Worm (Caenorhabditis elegans) whole organism, young adult: ENCODE measurements around the gene col-147.

Experiments
- K12H6.12 ChIP-seq: fragments of 200-800 bp; sonication (Bioruptor generic); optimal IDR thresholded peaks from 2 replicates; lab custom pipeline; 2018; ENCODE audit warnings: mild to moderate bottlenecking, missing genetic modification characterization, missing compliant biosample characterization
- ama-1 ChIP-seq, 3 experiments: fragments of 150-350 bp in 1 of 3; sonication (generic microtip) in 2 of 3; optimal IDR thresholded peaks; 2 replicates each; lab custom pipeline; 2014 to 2018; ENCODE audit warnings: missing biosample characterization in 2 of 3, missing genetic modification characterization in 2 of 3, missing genetic modification reagents in 2 of 3
- aptf-3 ChIP-seq: fragments of 200-800 bp; sonication (Bioruptor generic); IDR thresholded peaks from 2 replicates; pipeline ENCODE4 v1.3.6; 2022; ENCODE audit warnings: missing genetic modification characterization, missing compliant biosample characterization
- egrh-3 ChIP-seq: fragments of 200-800 bp; sonication (Bioruptor generic); IDR thresholded peaks from 2 replicates; pipeline ENCODE4 v1.3.6; 2022; ENCODE audit warnings: missing genetic modification reagents, missing genetic modification characterization, missing compliant biosample characterization
- lsy-27 ChIP-seq: sonication (generic microtip); optimal IDR thresholded peaks from 2 replicates; lab custom pipeline; 2017; ENCODE audit warnings: missing genetic modification characterization, mild to moderate bottlenecking, missing compliant biosample characterization, antibody characterized with exemption, missing genotype, borderline replicate concordance; ENCODE audit not compliant: insufficient read depth
- mel-28 ChIP-seq: sonication (generic microtip); optimal IDR thresholded peaks from 2 replicates; lab custom pipeline; 2016; ENCODE audit warnings: borderline replicate concordance, mild to moderate bottlenecking, missing genetic modification characterization, missing compliant biosample characterization
- pha-4 ChIP-seq: fragments of 150-350 bp; sonication (generic microtip); optimal IDR thresholded peaks from 2 replicates; lab custom pipeline; 2014; ENCODE audit warnings: missing biosample characterization, missing genetic modification reagents, missing genetic modification characterization
- unc-62 ChIP-seq: fragments of 150-350 bp; optimal IDR thresholded peaks from 2 replicates; lab custom pipeline; 2014; ENCODE audit warnings: missing biosample characterization, missing genetic modification reagents, missing genetic modification characterization

DNA sequence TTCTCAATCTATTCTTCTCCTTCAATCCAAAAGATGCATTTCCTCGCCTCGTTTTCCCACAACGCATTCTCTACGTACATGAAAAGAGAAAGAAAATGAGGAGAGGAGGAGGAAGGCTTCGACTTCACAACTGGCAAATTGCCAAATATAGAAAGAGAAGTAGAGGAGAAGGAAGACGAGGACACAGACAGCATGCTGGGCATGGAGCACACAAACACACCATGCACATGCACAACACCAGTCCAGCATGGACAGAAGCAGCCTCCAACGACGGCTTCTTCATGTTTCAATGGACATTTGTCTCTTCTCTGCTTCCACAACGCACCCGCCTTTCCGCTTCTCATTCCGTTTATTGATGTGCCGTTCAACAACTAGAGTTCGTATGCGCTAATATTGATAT lies 31.5 kb upstream of the col-147 start:
- no peak for TF ChIP-seq pha-4
- TF ChIP-seq unc-62 (GFP tag; lab: Kevin White, UChicago): no peak
- no peak for TF ChIP-seq ama-1 (optimal IDR thresholded peaks at IDR 0.05; lab: Kevin White, UChicago)
- TF ChIP-seq ama-1 (GFP tag; optimal IDR thresholded peaks at IDR 0.05; lab: Kevin White, UChicago): no peak
- no peak for TF ChIP-seq lsy-27
- peak; percentile 5 for TF ChIP-seq K12H6.12
- TF ChIP-seq mel-28: no peak
- no peak for TF ChIP-seq aptf-3 (GFP tag; lab: Robert Waterston, UW)
- TF ChIP-seq egrh-3: no peak
